Worm (Caenorhabditis elegans): ENCODE results near the gene cyp-32A1.

cyp-32A1 gene

DNA sequence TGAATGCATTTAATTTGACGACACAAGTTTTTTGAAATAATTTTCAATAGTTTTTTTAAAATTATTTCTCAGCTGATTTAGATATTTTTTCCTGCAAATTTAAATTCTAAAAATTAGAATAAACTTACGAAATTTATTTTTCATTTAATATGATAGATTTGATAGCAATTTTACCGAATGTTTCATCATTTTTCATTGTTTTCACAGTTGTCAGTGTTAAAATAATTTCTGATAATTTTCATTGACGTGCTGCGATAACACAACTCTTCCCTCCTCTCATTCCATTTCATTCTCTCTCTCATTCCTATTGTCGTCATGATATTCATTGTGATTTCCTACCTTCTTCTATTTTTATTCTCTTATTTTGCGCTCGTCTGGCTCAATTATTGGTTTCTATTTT is 21.4 kb upstream of the cyp-32A1 start, which contains the start of gene hint-3:
Gene hint-3 (plus strand): TSS at position 301 of the 400 bp plus-strand sequence.
- TF ChIP-seq ztf-4 (tag; optimal IDR thresholded peaks at IDR 0.05) = no peak
- TF ChIP-seq nfya-1 (tag; optimal IDR thresholded peaks at IDR 0.05; ENCODE audit: insufficient read depth) = no peak
- no peak for TF ChIP-seq lin-39 (tag; optimal IDR thresholded peaks at IDR 0.05)
- no peak for TF ChIP-seq nhr-76 (tag; optimal IDR thresholded peaks at IDR 0.05)
- TF ChIP-seq ZK546.5 (tag; optimal IDR thresholded peaks at IDR 0.05) = no peak
- TF ChIP-seq snpc-4 (tag; optimal IDR thresholded peaks at IDR 0.05) = no peak
- TF ChIP-seq nhr-43 (tag; optimal IDR thresholded peaks at IDR 0.05; ENCODE audit: poor library complexity, severe bottlenecking) = no peak
- TF ChIP-seq elt-2 (tag; optimal IDR thresholded peaks at IDR 0.05) = peak; percentile 36

DNA sequence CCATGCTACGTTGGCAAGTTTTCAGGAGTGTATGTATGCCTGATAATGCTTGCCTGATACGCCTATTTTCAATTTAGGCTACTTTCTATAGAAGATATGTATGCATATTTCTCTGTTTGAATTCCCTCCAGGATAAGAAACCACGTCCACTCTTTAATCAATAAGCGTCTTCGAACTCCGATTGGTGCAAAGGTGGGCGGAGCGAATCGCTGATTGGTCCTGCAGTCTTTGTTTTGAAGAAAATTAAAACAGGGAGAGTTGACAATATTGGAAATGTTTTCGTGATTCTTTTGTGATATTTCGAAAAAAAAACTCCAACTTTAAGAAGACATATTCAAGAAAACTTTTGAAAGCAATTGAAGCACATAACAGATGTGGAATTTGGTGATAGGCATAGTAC is 19.7 kb upstream of the cyp-32A1 start:
- no peak for TF ChIP-seq unc-39 (tag; optimal IDR thresholded peaks at IDR 0.05)
- TF ChIP-seq nfya-1 (tag; optimal IDR thresholded peaks at IDR 0.05; ENCODE audit: insufficient read depth) = peak; percentile 83

DNA sequence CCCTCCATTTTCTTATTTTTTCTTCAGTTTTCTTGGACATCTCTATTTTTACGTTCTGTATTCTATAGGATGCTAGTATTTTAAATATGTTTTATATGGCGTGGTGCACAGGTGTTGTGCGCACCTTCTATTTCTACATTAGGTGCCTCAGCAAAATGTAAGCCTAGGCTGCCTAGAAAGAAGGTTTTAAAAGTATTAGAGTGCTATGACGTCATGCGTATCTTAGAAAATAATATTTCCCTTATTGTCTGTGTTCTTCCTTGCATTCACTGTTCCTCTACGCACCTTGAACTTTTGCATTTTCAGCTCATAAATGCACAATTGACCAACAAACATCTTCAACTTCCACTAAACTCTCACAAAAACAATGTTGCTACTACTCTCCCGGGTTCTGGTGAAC is 10.7 kb upstream of the cyp-32A1 start, which contains the start of gene frpr-3:
Gene frpr-3 (plus strand): TSS at position 301 of the 400 bp plus-strand sequence.
- TF ChIP-seq nhr-23 (tag; optimal IDR thresholded peaks at IDR 0.05) = no peak
- no peak for TF ChIP-seq fkh-2 (tag; optimal IDR thresholded peaks at IDR 0.05)
- TF ChIP-seq fos-1 (tag; optimal IDR thresholded peaks at IDR 0.05) = no peak
- no peak for TF ChIP-seq tbx-2 (tag; optimal IDR thresholded peaks at IDR 0.05)
- no peak for TF ChIP-seq ceh-28 (tag; optimal IDR thresholded peaks at IDR 0.05)
- no peak for TF ChIP-seq sea-2 (GFP tag; optimal IDR thresholded peaks at IDR 0.05)
- TF ChIP-seq pha-4 (tag; optimal IDR thresholded peaks at IDR 0.05) = no peak
- TF ChIP-seq elt-1 (tag; optimal IDR thresholded peaks at IDR 0.05) = no peak
- no peak for TF ChIP-seq nhr-76 (tag; optimal IDR thresholded peaks at IDR 0.05)
- no peak for TF ChIP-seq ceh-9 (tag; optimal IDR thresholded peaks at IDR 0.05)
- TF ChIP-seq ceh-82 (tag; optimal IDR thresholded peaks at IDR 0.05) = no peak
- no peak for TF ChIP-seq nhr-25 (tag; optimal IDR thresholded peaks at IDR 0.05)
- no peak for TF ChIP-seq egl-27 (tag; optimal IDR thresholded peaks at IDR 0.05)
- no peak for TF ChIP-seq jun-1 (tag; optimal IDR thresholded peaks at IDR 0.05)
- TF ChIP-seq mml-1 (tag; optimal IDR thresholded peaks at IDR 0.05) = no peak
- TF ChIP-seq hmg-11 (tag; optimal IDR thresholded peaks at IDR 0.05) = no peak
- no peak for TF ChIP-seq ZK546.5 (tag; optimal IDR thresholded peaks at IDR 0.05)

DNA sequence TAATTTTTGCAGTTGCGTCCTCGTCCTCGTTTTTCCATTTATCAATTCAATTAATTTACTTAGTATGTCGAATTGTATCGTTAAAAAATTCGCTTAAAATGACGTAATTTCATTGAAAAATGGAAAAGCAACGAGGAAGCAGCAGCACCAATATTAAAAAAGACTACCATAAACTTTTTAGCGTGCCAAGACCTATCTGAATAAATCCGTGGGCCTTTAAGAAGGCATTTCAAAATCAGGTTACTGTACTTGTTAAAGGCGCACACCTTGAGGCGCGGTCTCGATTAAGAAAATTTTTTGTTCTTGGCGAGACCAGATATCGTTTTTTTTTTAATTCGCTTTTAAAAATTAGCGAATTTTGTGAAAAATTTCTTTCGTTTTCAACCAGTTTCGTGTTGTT is 8.0 kb upstream of the cyp-32A1 start:
- TF ChIP-seq lin-39 (tag; optimal IDR thresholded peaks at IDR 0.05) (no peak), egl-5 (tag; optimal IDR thresholded peaks at IDR 0.05) (no peak), ceh-82 (tag; optimal IDR thresholded peaks at IDR 0.05) (no peak), mdl-1 (tag; optimal IDR thresholded peaks at IDR 0.05) (no peak), fkh-2 (tag; optimal IDR thresholded peaks at IDR 0.05) (no peak), elt-2 (tag; optimal IDR thresholded peaks at IDR 0.05) (no peak), mml-1 (tag; optimal IDR thresholded peaks at IDR 0.05) (no peak), fos-1 (tag; optimal IDR thresholded peaks at IDR 0.05) (no peak), R02D3.7 (tag; optimal IDR thresholded peaks at IDR 0.05) (no peak), tbx-2 (tag; optimal IDR thresholded peaks at IDR 0.05) (no peak), nhr-76 (tag; optimal IDR thresholded peaks at IDR 0.05) (no peak)

DNA sequence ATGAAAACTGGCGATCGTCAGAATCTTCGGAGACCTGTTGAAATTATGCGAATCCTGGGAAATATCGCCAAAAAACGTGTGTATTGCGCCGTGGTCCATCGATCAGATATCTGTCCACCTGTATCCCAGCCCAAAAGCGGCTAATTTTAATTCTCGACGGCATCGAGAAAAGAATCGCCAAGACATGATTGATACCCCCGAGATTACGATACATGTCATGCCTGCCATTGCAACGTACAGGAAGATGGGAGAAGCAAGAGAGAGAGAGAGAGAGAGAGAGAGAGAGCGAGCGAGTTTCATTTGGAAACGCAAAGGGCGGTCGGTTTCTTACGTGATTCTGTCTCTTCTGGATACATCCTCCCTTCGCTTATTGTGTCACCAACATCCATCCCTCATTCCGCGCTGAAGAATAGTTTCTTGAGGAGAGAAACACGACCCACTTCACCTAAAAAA is 7.4 kb upstream of the cyp-32A1 start, which contains the start of gene grl-10:
Gene grl-10 (plus strand): TSS at position 403 of the 453 bp plus-strand sequence.
- TF ChIP-seq R02D3.7 (tag; optimal IDR thresholded peaks at IDR 0.05) = no peak
- TF ChIP-seq nhr-67 (tag; optimal IDR thresholded peaks at IDR 0.05) = no peak
- TF ChIP-seq nhr-76 (tag; optimal IDR thresholded peaks at IDR 0.05) = no peak
- no peak for TF ChIP-seq nhr-25 (tag; optimal IDR thresholded peaks at IDR 0.05)
- TF ChIP-seq nhr-43 (tag; optimal IDR thresholded peaks at IDR 0.05; ENCODE audit: poor library complexity, severe bottlenecking) = peak; percentile 61

DNA sequence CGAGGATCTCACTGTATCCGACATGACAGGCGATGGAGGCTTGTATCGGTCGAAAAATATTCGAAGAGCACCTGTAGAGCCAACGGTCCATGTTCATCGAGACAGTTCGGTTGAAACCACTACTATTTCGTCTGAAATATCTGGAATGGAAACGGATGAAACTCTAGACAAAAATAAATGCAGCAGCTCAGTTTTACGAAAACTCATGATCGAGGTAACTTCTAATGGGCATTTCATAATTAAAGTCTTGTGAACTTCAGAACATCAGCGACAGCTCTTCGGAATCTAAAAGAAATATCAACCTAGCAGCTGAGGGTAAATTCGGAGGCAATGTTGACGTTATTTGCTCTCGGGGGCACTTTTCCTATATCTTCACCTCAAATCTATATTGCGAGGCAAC is 6.4 kb upstream of the cyp-32A1 start:
- TF ChIP-seq zag-1 (tag; optimal IDR thresholded peaks at IDR 0.05) = no peak
- TF ChIP-seq ceh-9 (tag; optimal IDR thresholded peaks at IDR 0.05) = no peak
- peak; percentile 32 for TF ChIP-seq ama-1 (optimal IDR thresholded peaks at IDR 0.05)
- TF ChIP-seq unc-62 (GFP tag; optimal IDR thresholded peaks at IDR 0.05) = no peak
- TF ChIP-seq ceh-28 (tag; optimal IDR thresholded peaks at IDR 0.05) = no peak
- no peak for TF ChIP-seq nhr-25 (tag; optimal IDR thresholded peaks at IDR 0.05)
- no peak for TF ChIP-seq eor-1 (tag; optimal IDR thresholded peaks at IDR 0.05)
- TF ChIP-seq egl-5 (tag; optimal IDR thresholded peaks at IDR 0.05) = no peak
- TF ChIP-seq nhr-43 (tag; optimal IDR thresholded peaks at IDR 0.05; ENCODE audit: poor library complexity, severe bottlenecking) = peak; percentile 47
- TF ChIP-seq nhr-23 (tag; optimal IDR thresholded peaks at IDR 0.05) = no peak
- no peak for TF ChIP-seq elt-1 (tag; optimal IDR thresholded peaks at IDR 0.05)
- TF ChIP-seq daf-12 (tag; optimal IDR thresholded peaks at IDR 0.05) = no peak
